Fruit fly (Drosophila melanogaster): ENCODE measurements around the gene CG17075.

DNA sequence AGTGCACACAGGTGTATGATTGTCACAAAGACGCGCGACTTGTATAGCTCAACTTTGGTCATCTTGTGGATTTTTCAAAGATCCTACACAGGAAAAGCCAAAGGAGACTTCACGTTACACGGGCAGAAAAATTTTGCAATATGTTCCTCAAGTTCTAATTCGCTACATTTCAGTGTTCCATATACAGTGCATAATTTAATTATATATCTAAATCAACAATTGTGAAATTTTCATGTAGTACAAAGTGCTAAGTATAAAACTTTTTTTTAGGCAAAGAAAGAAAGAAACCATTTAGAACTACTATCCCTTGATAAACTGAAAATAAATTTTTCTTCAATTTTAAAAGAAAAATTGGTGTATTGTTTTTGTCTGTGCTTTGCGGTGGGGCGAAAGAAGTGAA is 23.6 kb upstream of the CG17075 start:
- TF ChIP-seq CTCF (optimal IDR thresholded peaks at IDR 0.05) = no peak
- TF ChIP-seq CG8478 (optimal IDR thresholded peaks at IDR 0.05) = no peak
